Fruit fly (Drosophila melanogaster) whole organism, embryonic: ENCODE data around the gene Est-Q.

ENCODE experiments used
- Bdp1 ChIP-seq: fragments of 200-800 bp; sonication (Bioruptor generic); optimal IDR thresholded peaks from 3 replicates; lab custom pipeline; 2016; ENCODE audit warnings: missing biosample characterization, missing genetic modification characterization
- Bgb ChIP-seq: fragments of 200-800 bp; sonication (Bioruptor generic); IDR thresholded peaks from 2 replicates; pipeline ENCODE4 v1.3.6; 2022; ENCODE audit warnings: missing biosample characterization, missing genetic modification characterization; ENCODE audit not compliant: partially characterized antibody
- CG1024 ChIP-seq: fragments of 200-800 bp; sonication (Bioruptor generic); IDR thresholded peaks from 2 replicates; pipeline ENCODE4 v1.3.6; 2022; ENCODE audit warnings: missing biosample characterization, missing genetic modification characterization
- CG10431 ChIP-seq: fragments of 200-800 bp; sonication (Bioruptor generic); optimal IDR thresholded peaks from 3 replicates; lab custom pipeline; 2018; ENCODE audit warnings: missing biosample characterization, mild to moderate bottlenecking, missing genetic modification characterization
- CG10462 ChIP-seq: fragments of 200-800 bp; sonication (Bioruptor generic); optimal IDR thresholded peaks from 2 replicates; lab custom pipeline; 2016; ENCODE audit warnings: missing biosample characterization, missing genetic modification characterization
- CG12942 ChIP-seq: fragments of 200-800 bp; sonication (Bioruptor generic); optimal IDR thresholded peaks from 3 replicates; lab custom pipeline; 2016; ENCODE audit warnings: missing biosample characterization, missing genetic modification characterization
- CG13424 ChIP-seq: fragments of 200-800 bp; sonication (Bioruptor generic); optimal IDR thresholded peaks from 2 replicates; lab custom pipeline; 2019; ENCODE audit warnings: missing biosample characterization, mild to moderate bottlenecking, missing genetic modification characterization, moderate library complexity
- CG13894 ChIP-seq: fragments of 200-800 bp; sonication (Bioruptor generic); optimal IDR thresholded peaks from 3 replicates; lab custom pipeline; 2018; ENCODE audit warnings: missing biosample characterization, mild to moderate bottlenecking, missing genetic modification characterization, moderate library complexity
- CG14050 ChIP-seq: fragments of 200-800 bp; sonication (Bioruptor generic); IDR thresholded peaks from 3 replicates; pipeline ENCODE4 v1.3.6; 2022; ENCODE audit warnings: missing biosample characterization, missing genetic modification characterization
- CG15601 ChIP-seq: fragments of 200-800 bp; sonication (Bioruptor generic); optimal IDR thresholded peaks from 3 replicates; lab custom pipeline; 2019; ENCODE audit warnings: missing biosample characterization, mild to moderate bottlenecking, missing genetic modification characterization, moderate library complexity
- CG15696 ChIP-seq: fragments of 200-800 bp; sonication (Bioruptor generic); optimal IDR thresholded peaks from 2 replicates; lab custom pipeline; 2019; ENCODE audit warnings: missing biosample characterization, mild to moderate bottlenecking, missing genetic modification characterization, moderate library complexity
- CG17359 ChIP-seq: fragments of 200-800 bp; sonication (Bioruptor generic); optimal IDR thresholded peaks from 3 replicates; lab custom pipeline; 2018; ENCODE audit warnings: missing biosample characterization, mild to moderate bottlenecking, missing genetic modification characterization, moderate library complexity
- CG1792 ChIP-seq: fragments of 200-800 bp; sonication (Bioruptor generic); optimal IDR thresholded peaks from 2 replicates; lab custom pipeline; 2016; ENCODE audit warnings: missing biosample characterization, missing genetic modification characterization
- CG2129 ChIP-seq: fragments of 200-800 bp; sonication (Bioruptor generic); IDR thresholded peaks from 2 replicates; pipeline ENCODE4 v1.3.6; 2022; ENCODE audit warnings: missing biosample characterization, missing genetic modification characterization; ENCODE audit not compliant: partially characterized antibody
- CG30431 ChIP-seq: fragments of 200-800 bp; sonication (Bioruptor generic); optimal IDR thresholded peaks from 2 replicates; lab custom pipeline; 2017; ENCODE audit warnings: missing biosample characterization, missing genetic modification characterization
- CG42726 ChIP-seq: fragments of 200-800 bp; sonication (Bioruptor generic); IDR thresholded peaks from 2 replicates; pipeline ENCODE4 v1.3.6; 2022; ENCODE audit warnings: missing biosample characterization, missing genetic modification characterization; ENCODE audit not compliant: partially characterized antibody
- CG4360 ChIP-seq: fragments of 200-800 bp; sonication (Bioruptor generic); IDR thresholded peaks from 2 replicates; pipeline ENCODE4 v1.3.6; 2022; ENCODE audit warnings: missing biosample characterization, missing genetic modification characterization
- CG4854 ChIP-seq: fragments of 200-800 bp; sonication (Bioruptor generic); optimal IDR thresholded peaks from 2 replicates; lab custom pipeline; 2016; ENCODE audit warnings: missing biosample characterization, missing genetic modification characterization, inconsistent platforms
- CG5953 ChIP-seq: fragments of 200-800 bp; sonication (Bioruptor generic); IDR thresholded peaks from 2 replicates; pipeline ENCODE4 v1.3.6; 2022; ENCODE audit warnings: missing biosample characterization, missing genetic modification characterization
- CG7357 ChIP-seq: fragments of 200-800 bp; sonication (Bioruptor generic); IDR thresholded peaks from 3 replicates; pipeline ENCODE4 v1.3.6; 2022; ENCODE audit warnings: missing biosample characterization, missing genetic modification characterization
- CG7745 ChIP-seq: fragments of 200-800 bp; sonication (Bioruptor generic); optimal IDR thresholded peaks from 2 replicates; lab custom pipeline; 2018; ENCODE audit warnings: missing biosample characterization, mild to moderate bottlenecking, missing genetic modification characterization, moderate library complexity
- CG7928 ChIP-seq: fragments of 200-800 bp; sonication (Bioruptor generic); optimal IDR thresholded peaks from 2 replicates; lab custom pipeline; 2017; ENCODE audit warnings: missing biosample characterization, mild to moderate bottlenecking, missing genetic modification characterization
- CG7987 ChIP-seq: fragments of 200-800 bp; sonication (Bioruptor generic); optimal IDR thresholded peaks from 2 replicates; lab custom pipeline; 2018; ENCODE audit warnings: missing biosample characterization, mild to moderate bottlenecking, missing genetic modification characterization, moderate library complexity
- CG8089 ChIP-seq: fragments of 200-800 bp; sonication (Bioruptor generic); optimal IDR thresholded peaks from 3 replicates; lab custom pipeline; 2016; ENCODE audit warnings: missing biosample characterization, missing genetic modification characterization
- CG8359 ChIP-seq: fragments of 200-800 bp; sonication (Bioruptor generic); optimal IDR thresholded peaks from 2 replicates; lab custom pipeline; 2017; ENCODE audit warnings: missing biosample characterization, mild to moderate bottlenecking, missing genetic modification characterization, borderline replicate concordance
- CG9876 ChIP-seq: fragments of 200-800 bp; sonication (Bioruptor generic); optimal IDR thresholded peaks from 2 replicates; lab custom pipeline; 2016; ENCODE audit warnings: missing biosample characterization, missing genetic modification characterization
- HHEX ChIP-seq: fragments of 200-800 bp; sonication (Bioruptor generic); optimal IDR thresholded peaks from 3 replicates; lab custom pipeline; 2017; ENCODE audit warnings: missing biosample characterization, mild to moderate bottlenecking, missing genetic modification characterization, missing genetic modification reagents
- HLH4C ChIP-seq: fragments of 200-800 bp; sonication (Bioruptor generic); IDR thresholded peaks from 3 replicates; pipeline ENCODE4 v1.3.6; 2022; ENCODE audit warnings: missing biosample characterization, missing genetic modification characterization; ENCODE audit not compliant: partially characterized antibody
- HLHmδ ChIP-seq: fragments of 200-800 bp; sonication (Bioruptor generic); optimal IDR thresholded peaks from 2 replicates; lab custom pipeline; 2018; ENCODE audit warnings: missing biosample characterization, mild to moderate bottlenecking, missing genetic modification characterization, moderate library complexity
- HmgD ChIP-seq: fragments of 200-800 bp; sonication (Bioruptor generic); optimal IDR thresholded peaks from 3 replicates; lab custom pipeline; 2016; ENCODE audit warnings: missing biosample characterization, missing genetic modification characterization
- Hr3 ChIP-seq: fragments of 200-800 bp; sonication (Bioruptor generic); optimal IDR thresholded peaks from 3 replicates; lab custom pipeline; 2016; ENCODE audit warnings: missing biosample characterization, missing genetic modification characterization
- Lhr ChIP-seq: fragments of 200-800 bp; sonication (Bioruptor generic); optimal IDR thresholded peaks from 3 replicates; lab custom pipeline; 2017; ENCODE audit warnings: mild to moderate bottlenecking, missing biosample characterization, missing genetic modification reagents, missing genetic modification characterization
- ci ChIP-seq: fragments of 200-800 bp; sonication (Bioruptor generic); IDR thresholded peaks from 3 replicates; pipeline ENCODE4 v1.3.6; 2022; ENCODE audit warnings: missing biosample characterization, missing genetic modification characterization
- dm ChIP-seq: fragments of 200-800 bp; sonication (Bioruptor generic); optimal IDR thresholded peaks from 3 replicates; lab custom pipeline; 2016; ENCODE audit warnings: missing biosample characterization, missing genetic modification characterization
- emc ChIP-seq: fragments of 200-800 bp; sonication (Bioruptor generic); optimal IDR thresholded peaks from 2 replicates; lab custom pipeline; 2016; ENCODE audit warnings: missing biosample characterization, missing genetic modification characterization
- grn ChIP-seq: fragments of 200-800 bp; sonication (Bioruptor generic); optimal IDR thresholded peaks from 3 replicates; lab custom pipeline; 2017; ENCODE audit warnings: missing biosample characterization, missing genetic modification characterization
- gsb ChIP-seq: fragments of 200-800 bp; sonication (Bioruptor generic); IDR thresholded peaks from 2 replicates; pipeline ENCODE4 v1.3.6; 2022; ENCODE audit warnings: missing biosample characterization, missing genetic modification characterization
- gsb-n ChIP-seq: fragments of 200-800 bp; sonication (Bioruptor generic); optimal IDR thresholded peaks from 3 replicates; lab custom pipeline; 2018; ENCODE audit warnings: missing biosample characterization, mild to moderate bottlenecking, missing genetic modification characterization
- hb ChIP-seq: fragments of 200-800 bp; sonication (Bioruptor generic); IDR thresholded peaks from 3 replicates; pipeline ENCODE4 v1.3.6; 2022; ENCODE audit warnings: missing biosample characterization, missing genetic modification characterization; ENCODE audit not compliant: partially characterized antibody
- kni ChIP-seq: fragments of 200-800 bp; sonication (Bioruptor generic); optimal IDR thresholded peaks from 3 replicates; lab custom pipeline; 2017; ENCODE audit warnings: mild to moderate bottlenecking, missing biosample characterization, missing genetic modification reagents, missing genetic modification characterization
- knrl ChIP-seq: fragments of 200-800 bp; sonication (Bioruptor generic); IDR thresholded peaks from 3 replicates; pipeline ENCODE4 v1.3.6; 2022; ENCODE audit warnings: missing biosample characterization, missing genetic modification characterization; ENCODE audit not compliant: partially characterized antibody
- maf-S ChIP-seq: fragments of 200-800 bp; sonication (Bioruptor generic); optimal IDR thresholded peaks from 2 replicates; lab custom pipeline; 2016; ENCODE audit warnings: missing biosample characterization, missing genetic modification characterization
- pnt ChIP-seq: fragments of 200-800 bp; sonication (Bioruptor generic); optimal IDR thresholded peaks from 3 replicates; lab custom pipeline; 2016; ENCODE audit warnings: missing biosample characterization, missing genetic modification characterization
- psq ChIP-seq: fragments of 200-800 bp; sonication (Bioruptor generic); optimal IDR thresholded peaks from 2 replicates; lab custom pipeline; 2017; ENCODE audit warnings: missing biosample characterization, missing genetic modification characterization
- pzg ChIP-seq: fragments of 200-800 bp; sonication (Bioruptor generic); optimal IDR thresholded peaks from 3 replicates; lab custom pipeline; 2018; ENCODE audit warnings: missing biosample characterization, mild to moderate bottlenecking, missing genetic modification characterization, moderate library complexity
- ranshi ChIP-seq: fragments of 200-800 bp; sonication (Bioruptor generic); IDR thresholded peaks from 2 replicates; pipeline ENCODE4 v1.3.6; 2022; ENCODE audit warnings: missing biosample characterization, missing genetic modification characterization
- sd ChIP-seq: fragments of 200-800 bp; sonication (Bioruptor generic); optimal IDR thresholded peaks from 3 replicates; lab custom pipeline; 2018; ENCODE audit warnings: missing biosample characterization, mild to moderate bottlenecking, missing genetic modification characterization, moderate library complexity
- slp2 ChIP-seq: fragments of 200-800 bp; sonication (Bioruptor generic); optimal IDR thresholded peaks from 2 replicates; lab custom pipeline; 2016; ENCODE audit warnings: missing biosample characterization, missing genetic modification characterization
- so ChIP-seq: fragments of 200-800 bp; sonication (Bioruptor generic); IDR thresholded peaks from 3 replicates; pipeline ENCODE4 v1.3.6; 2022; ENCODE audit warnings: missing biosample characterization, missing genetic modification characterization
- sug ChIP-seq: fragments of 200-800 bp; optimal IDR thresholded peaks from 2 replicates; lab custom pipeline; 2019; ENCODE audit warnings: missing biosample characterization, mild to moderate bottlenecking, missing genetic modification characterization, moderate library complexity
- z ChIP-seq: fragments of 200-800 bp; sonication (Bioruptor generic); IDR thresholded peaks from 3 replicates; pipeline ENCODE4 v1.3.6; 2022; ENCODE audit warnings: missing biosample characterization, missing genetic modification characterization

The Est-Q gene

dm6 chr3L:21483837-21484236 is 17.4 kb upstream of the Est-Q start (continued):
- no peak for TF ChIP-seq HHEX (GFP tag; lab: Kevin White, UChicago)
- no peak for TF ChIP-seq CG4360 (GFP tag; lab: Robert Waterston, UW)
- no peak for TF ChIP-seq CG8359
- no peak for TF ChIP-seq CG30431 (GFP tag; lab: Kevin White, UChicago)
- no peak for TF ChIP-seq gsb-n (tag; lab: Kevin White, UChicago)
- TF ChIP-seq CG2129, result no peak
- TF ChIP-seq so (GFP tag; lab: Robert Waterston, UW), result no peak
- TF ChIP-seq sd, result no peak
- TF ChIP-seq maf-S (GFP tag; lab: Kevin White, UChicago), result no peak
- TF ChIP-seq z, result no peak
- TF ChIP-seq CG10431, result peak; percentile 94
- TF ChIP-seq kni, result no peak
- TF ChIP-seq ranshi, result no peak
- no peak for TF ChIP-seq psq (GFP tag; lab: Kevin White, UChicago)
- peak; percentile 38 for TF ChIP-seq CG13424 (tag; lab: Kevin White, UChicago)
- no peak for TF ChIP-seq CG1792 (GFP tag; lab: Kevin White, UChicago)
- TF ChIP-seq CG12942 (GFP tag; lab: Kevin White, UChicago), result no peak
- peak; percentile 54 for TF ChIP-seq CG7987
- TF ChIP-seq CG10462 (GFP tag; lab: Kevin White, UChicago), result no peak
- peak; percentile 26 for TF ChIP-seq pnt (GFP tag; lab: Kevin White, UChicago)
- TF ChIP-seq knrl (GFP tag; lab: Robert Waterston, UW), result peak; percentile 50; the same call in 1 of the 3 replicates
- TF ChIP-seq HmgD (GFP tag; lab: Kevin White, UChicago), result peak; percentile 87
- peak; percentile 52; the same call in 1 of the 2 replicates for TF ChIP-seq Bgb (GFP tag; lab: Robert Waterston, UW)
- peak; percentile 62 for TF ChIP-seq CG15696
- TF ChIP-seq CG13894 (tag; lab: Kevin White, UChicago), result no peak
- TF ChIP-seq Bdp1 (GFP tag; lab: Kevin White, UChicago), result no peak
- TF ChIP-seq ci (GFP tag; lab: Robert Waterston, UW), result peak; percentile 71; the same call in 2 of the 3 replicates
- no peak for TF ChIP-seq CG4854
- TF ChIP-seq dm (GFP tag; lab: Kevin White, UChicago), result no peak
- no peak for TF ChIP-seq CG1024 (GFP tag; lab: Robert Waterston, UW)
- TF ChIP-seq CG7745 (tag; lab: Kevin White, UChicago), result no peak
- TF ChIP-seq sug (tag; lab: Kevin White, UChicago), result peak; percentile 61
- TF ChIP-seq Hr3, result no peak
- TF ChIP-seq CG5953 (GFP tag; lab: Robert Waterston, UW), result no peak
- peak; percentile 9 for TF ChIP-seq CG8089
- no peak for TF ChIP-seq CG7928 (GFP tag; lab: Kevin White, UChicago)
- no peak for TF ChIP-seq HLH4C (GFP tag; lab: Robert Waterston, UW)
- peak; percentile 95 for TF ChIP-seq Lhr (GFP tag; lab: Kevin White, UChicago)
- no peak for TF ChIP-seq CG17359 (tag; lab: Kevin White, UChicago)
- no peak for TF ChIP-seq CG7357 (GFP tag; lab: Robert Waterston, UW)
- no peak for TF ChIP-seq hb
- TF ChIP-seq CG14050 (GFP tag; lab: Robert Waterston, UW), result no peak
- peak; percentile 68 for TF ChIP-seq pzg (GFP tag; lab: Kevin White, UChicago)
- TF ChIP-seq gsb (GFP tag; lab: Robert Waterston, UW), result no peak
- TF ChIP-seq emc (GFP tag; lab: Kevin White, UChicago), result no peak
- TF ChIP-seq slp2, result no peak
- no peak for TF ChIP-seq grn (GFP tag; lab: Kevin White, UChicago)
- TF ChIP-seq CG42726, result 0 out of 2 replicates have a peak, but pooled peaks have one; percentile 46
- peak; percentile 71 for TF ChIP-seq CG15601
- no peak for TF ChIP-seq CG9876 (GFP tag; lab: Kevin White, UChicago)
- no peak for TF ChIP-seq HLHmδ
